Worm (Caenorhabditis elegans) whole organism, L4/young adult: ENCODE results near the gene his-73.

ENCODE experiments used
- W03F9.2 ChIP-seq: fragments of 150-350 bp; optimal IDR thresholded peaks from 2 replicates; lab custom pipeline; 2014; ENCODE audit warnings: missing biosample characterization, missing genetic modification characterization
- dao-5 ChIP-seq: sonication (generic microtip); optimal IDR thresholded peaks from 2 replicates; lab custom pipeline; 2016; ENCODE audit warnings: missing genotype, missing genetic modification characterization, moderate library complexity, missing compliant biosample characterization
- him-1 ChIP-seq: sonication (generic microtip); optimal IDR thresholded peaks from 2 replicates; lab custom pipeline; 2016; ENCODE audit warnings: missing genotype, missing genetic modification reagents, missing genetic modification characterization, missing compliant biosample characterization

ce11 chrII:13165683-13166259, 17.7 kb upstream of the his-73 start, which contains the start of gene moe-3:
- TF ChIP-seq W03F9.2 (tag; lab: Kevin White, UChicago), result no peak
- TF ChIP-seq him-1 (tag; lab: Kevin White, UChicago), result no peak
- no peak for TF ChIP-seq dao-5 (tag; lab: Kevin White, UChicago)
